Fruit fly (Drosophila melanogaster): ENCODE measurements around the gene CG4607.

Gene CG4607

DNA sequence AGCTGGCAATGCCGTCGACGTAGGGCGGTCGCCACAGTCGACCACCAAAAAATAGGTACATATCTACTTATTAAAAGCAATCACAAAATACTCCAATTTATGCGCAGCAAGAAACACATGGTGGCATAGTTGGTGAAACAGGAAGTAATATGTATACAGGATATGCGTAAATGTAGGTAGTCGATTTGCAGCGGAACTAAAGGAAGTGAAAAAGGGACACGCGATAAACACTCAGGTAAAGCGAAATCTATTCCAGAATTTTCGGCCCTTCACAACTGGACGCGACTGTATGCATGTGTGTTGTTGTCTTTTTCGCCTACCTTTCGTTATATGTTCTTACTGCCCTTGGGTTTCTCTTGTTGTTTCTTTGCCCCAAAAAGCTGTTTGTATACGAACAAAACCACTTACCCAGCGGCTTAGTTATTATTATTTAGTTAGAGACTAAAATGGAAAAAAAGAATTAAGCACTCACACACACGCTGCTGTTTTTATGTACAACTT lies 27.3 kb downstream of the CG4607 start:
- no peak for TF ChIP-seq jim (GFP tag; optimal IDR thresholded peaks at IDR 0.05)
- peak in 1 of 2 experiments; percentile 82 for TF ChIP-seq foxo (GFP tag; optimal IDR thresholded peaks at IDR 0.05)
- peak; percentile 74 for TF ChIP-seq sv (GFP tag; optimal IDR thresholded peaks at IDR 0.05)
- no peak for TF ChIP-seq Hr78 (GFP tag; optimal IDR thresholded peaks at IDR 0.05)
- TF ChIP-seq brk (GFP tag; optimal IDR thresholded peaks at IDR 0.05), result no peak
- TF ChIP-seq Hnf4 (GFP tag; optimal IDR thresholded peaks at IDR 0.05), result peak; percentile 29
- peak; percentile 78 for TF ChIP-seq woc (GFP tag; optimal IDR thresholded peaks at IDR 0.05)
- TF ChIP-seq dmrt93B (GFP tag; optimal IDR thresholded peaks at IDR 0.05), result peak; percentile 70
- no peak for TF ChIP-seq Myc (optimal IDR thresholded peaks at IDR 0.05)
- TF ChIP-seq rgr (GFP tag; optimal IDR thresholded peaks at IDR 0.05), result peak; percentile 68
- peak; percentile 76 for TF ChIP-seq h (GFP tag; optimal IDR thresholded peaks at IDR 0.05)
- peak; percentile 86 for TF ChIP-seq br (GFP tag; optimal IDR thresholded peaks at IDR 0.05)
- TF ChIP-seq fru (GFP tag; optimal IDR thresholded peaks at IDR 0.05), result peak; percentile 81
- no peak for TF ChIP-seq Abd-B (GFP tag; optimal IDR thresholded peaks at IDR 0.05)
- peak; percentile 83 for TF ChIP-seq ey (GFP tag; optimal IDR thresholded peaks at IDR 0.05)
- TF ChIP-seq CrebA (GFP tag; optimal IDR thresholded peaks at IDR 0.05; ENCODE audit: borderline replicate concordance), result no peak
- no peak for TF ChIP-seq Hr83 (GFP tag; optimal IDR thresholded peaks at IDR 0.05; ENCODE audit: poor library complexity, severe bottlenecking)
- TF ChIP-seq Mio (GFP tag; optimal IDR thresholded peaks at IDR 0.05), result no peak
- TF ChIP-seq OdsH (GFP tag; optimal IDR thresholded peaks at IDR 0.05), result peak; percentile 73
- TF ChIP-seq Dif (GFP tag; optimal IDR thresholded peaks at IDR 0.05; ENCODE audit: partially characterized antibody), result no peak
- no peak for TF ChIP-seq lola (GFP tag; optimal IDR thresholded peaks at IDR 0.05)
- no peak for TF ChIP-seq Rel (GFP tag; optimal IDR thresholded peaks at IDR 0.05)
- TF ChIP-seq Rel (tag; optimal IDR thresholded peaks at IDR 0.05), result peak; percentile 46
- TF ChIP-seq psq (GFP tag; optimal IDR thresholded peaks at IDR 0.05), result peak; percentile 77
- peak; percentile 64 for TF ChIP-seq CG9705 (GFP tag; optimal IDR thresholded peaks at IDR 0.05)
- no peak for TF ChIP-seq pan (optimal IDR thresholded peaks at IDR 0.05)
- TF ChIP-seq usp (GFP tag; optimal IDR thresholded peaks at IDR 0.05), result no peak
- no peak for TF ChIP-seq dl (GFP tag; optimal IDR thresholded peaks at IDR 0.05; ENCODE audit: insufficient read depth in 1 of 2, partially characterized antibody in 2 of 2)
- no peak for TF ChIP-seq sage (GFP tag; optimal IDR thresholded peaks at IDR 0.05)
- peak; percentile 84 for TF ChIP-seq Sp1 (GFP tag; optimal IDR thresholded peaks at IDR 0.05)
- no peak for TF ChIP-seq tai (GFP tag; optimal IDR thresholded peaks at IDR 0.05)
- TF ChIP-seq dsf (GFP tag; optimal IDR thresholded peaks at IDR 0.05; ENCODE audit: borderline replicate concordance), result no peak
- no peak for TF ChIP-seq N (GFP tag; optimal IDR thresholded peaks at IDR 0.05)
- TF ChIP-seq HLH106 (tag; optimal IDR thresholded peaks at IDR 0.05), result peak; percentile 86
- peak; percentile 18 for TF ChIP-seq CG32264 (GFP tag; optimal IDR thresholded peaks at IDR 0.05)
- no peak for TF ChIP-seq Vsx2 (GFP tag; optimal IDR thresholded peaks at IDR 0.05; ENCODE audit: partially characterized antibody)

DNA sequence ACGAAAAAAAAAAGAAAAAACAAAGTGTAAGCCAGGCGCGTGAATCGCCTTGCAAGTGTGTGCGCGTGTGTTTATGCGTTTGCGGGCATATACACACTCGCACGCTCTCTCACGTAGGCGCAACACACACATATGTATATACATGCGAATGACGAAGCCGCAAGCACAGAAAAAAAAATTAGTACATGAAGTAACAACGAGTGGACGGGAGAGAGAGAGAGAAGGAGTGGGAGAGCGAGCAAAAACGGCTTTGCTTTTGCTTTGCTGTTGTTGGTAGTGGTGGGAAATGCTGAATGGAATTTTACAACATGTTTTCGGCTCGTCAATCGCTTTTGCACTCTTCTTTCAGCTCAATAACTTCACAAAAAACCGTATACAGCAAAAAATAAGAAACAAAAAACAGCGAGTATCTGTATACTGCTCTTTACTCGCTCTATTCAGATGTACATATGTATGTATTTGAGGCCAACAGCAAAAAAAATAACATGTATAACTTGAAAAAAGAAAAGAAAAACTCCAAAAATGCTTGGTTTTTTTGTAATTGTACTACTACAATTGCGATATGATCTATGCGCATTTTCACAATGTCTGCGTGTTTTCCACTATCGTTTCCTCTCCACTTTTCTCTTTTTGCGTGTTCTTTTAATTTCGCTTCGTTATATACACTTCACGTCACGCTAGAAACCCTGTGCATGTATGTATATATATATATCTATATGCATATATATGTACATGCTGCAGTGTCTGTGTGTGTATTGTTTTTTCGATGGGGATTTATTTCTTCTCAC lies 28.1 kb downstream of the CG4607 start:
- peak; percentile 82 for TF ChIP-seq fru (GFP tag; optimal IDR thresholded peaks at IDR 0.05)
- peak in 1 of 2 experiments; percentile 46 for TF ChIP-seq dl (GFP tag; optimal IDR thresholded peaks at IDR 0.05; ENCODE audit: insufficient read depth in 1 of 2, partially characterized antibody in 2 of 2)
- TF ChIP-seq Dif (GFP tag; optimal IDR thresholded peaks at IDR 0.05; ENCODE audit: partially characterized antibody), result peak; percentile 21
- TF ChIP-seq CG32264 (GFP tag; optimal IDR thresholded peaks at IDR 0.05), result no peak
- TF ChIP-seq GATAd (GFP tag; optimal IDR thresholded peaks at IDR 0.05), result no peak
- TF ChIP-seq sage (GFP tag; optimal IDR thresholded peaks at IDR 0.05), result peak; percentile 32
- TF ChIP-seq brk (GFP tag; optimal IDR thresholded peaks at IDR 0.05), result peak; percentile 44
- TF ChIP-seq Hr83 (GFP tag; optimal IDR thresholded peaks at IDR 0.05; ENCODE audit: poor library complexity, severe bottlenecking), result peak; percentile 28
